Worm (Caenorhabditis elegans) whole organism, midembryonic: ENCODE data around the gene pqn-16.

ENCODE experiments used
- T22C8.4 ChIP-seq: fragments of 200-800 bp; sonication (Bioruptor generic); IDR thresholded peaks from 2 replicates; pipeline ENCODE4 v1.3.6; 2022; ENCODE audit warnings: missing genetic modification characterization, missing compliant biosample characterization
- cog-1 ChIP-seq: sonication (generic microtip); optimal IDR thresholded peaks from 2 replicates; lab custom pipeline; 2016; ENCODE audit warnings: missing genetic modification characterization, missing compliant biosample characterization
- klf-2 ChIP-seq: fragments of 200-800 bp; sonication (Bioruptor generic); conservative IDR thresholded peaks from 2 replicates; pipeline ENCODE4 v1.3.6; 2022; ENCODE audit warnings: missing genetic modification reagents, missing genetic modification characterization, missing compliant biosample characterization
- med-1 ChIP-seq: sonication (generic microtip); optimal IDR thresholded peaks from 2 replicates; lab custom pipeline; 2017; ENCODE audit warnings: missing genetic modification characterization, mild to moderate bottlenecking, missing compliant biosample characterization, antibody characterized with exemption, missing genetic modification reagents; ENCODE audit not compliant: insufficient read depth
- ref-1 ChIP-seq: fragments of 200-800 bp; sonication (Bioruptor generic); conservative IDR thresholded peaks from 2 replicates; pipeline ENCODE4 v1.3.6; 2022; ENCODE audit warnings: missing genetic modification reagents, missing genetic modification characterization, missing compliant biosample characterization
- tab-1 ChIP-seq: fragments of 200-800 bp; sonication (Bioruptor generic); IDR thresholded peaks from 2 replicates; pipeline ENCODE4 v1.3.6; 2022; ENCODE audit warnings: missing genetic modification characterization, missing compliant biosample characterization

ce11 chrV:9213554-9213953 is 39.7 kb downstream of the pqn-16 start, which contains the start of gene mdt-27:
- TF ChIP-seq ref-1 (GFP tag; lab: Robert Waterston, UW) (no peak), tab-1 (GFP tag; lab: Robert Waterston, UW) (no peak), cog-1 (tag; lab: Kevin White, UChicago) (no peak), klf-2 (GFP tag; lab: Robert Waterston, UW) (no peak), T22C8.4 (GFP tag; lab: Robert Waterston, UW) (no peak), med-1 (GFP tag; lab: Kevin White, UChicago) (no peak)
